Worm (Caenorhabditis elegans) whole organism, L4 larva: ENCODE measurements around the gene upp-1.
"Not testable (repeated sequence)": the region's sequence is repeated elsewhere in the genome, so short reads cannot be mapped to it uniquely, and the experiment has no call there.

Source experiments
- F26F4.8 ChIP-seq: fragments of 200-800 bp; sonication (Bioruptor generic); conservative IDR thresholded peaks from 2 replicates; pipeline ENCODE4 v1.3.6; 2022; ENCODE audit warnings: missing genetic modification characterization, missing compliant biosample characterization
- F37D6.2 ChIP-seq: sonication (generic microtip); optimal IDR thresholded peaks from 2 replicates; lab custom pipeline; 2016; ENCODE audit warnings: mild to moderate bottlenecking, missing genetic modification characterization, missing compliant biosample characterization
- T26A8.4 ChIP-seq: fragments of 200-800 bp; sonication (Bioruptor generic); IDR thresholded peaks from 2 replicates; pipeline ENCODE4 v1.3.6; 2022; ENCODE audit warnings: missing genetic modification characterization, missing compliant biosample characterization
- aha-1 ChIP-seq: fragments of 150-350 bp; peaks from one replicate; lab custom pipeline; 2014; ENCODE audit warnings: missing biosample characterization, missing genetic modification characterization
- ceh-20 ChIP-seq: fragments of 200-800 bp; sonication (Bioruptor generic); IDR thresholded peaks from 2 replicates; pipeline ENCODE4 v1.3.6; 2022; ENCODE audit warnings: missing genetic modification reagents, missing genetic modification characterization, missing compliant biosample characterization
- ces-1 ChIP-seq: fragments of 150-350 bp; sonication (generic microtip); optimal IDR thresholded peaks from 4 replicates; lab custom pipeline; 2014; ENCODE audit warnings: missing biosample characterization, missing genetic modification reagents, missing genetic modification characterization
- ctbp-1 ChIP-seq: fragments of 200-800 bp; sonication (Bioruptor generic); IDR thresholded peaks from 2 replicates; pipeline ENCODE4 v1.3.6; 2022; ENCODE audit warnings: missing genetic modification reagents, missing genetic modification characterization, missing compliant biosample characterization
- dmd-6 ChIP-seq: fragments of 200-800 bp; sonication (Bioruptor generic); IDR thresholded peaks from 2 replicates; pipeline ENCODE4 v1.3.6; 2022; ENCODE audit warnings: missing genetic modification reagents, missing genetic modification characterization, missing compliant biosample characterization
- dve-1 ChIP-seq: sonication (generic microtip); optimal IDR thresholded peaks from 2 replicates; lab custom pipeline; 2017; ENCODE audit warnings: antibody characterized with exemption, mild to moderate bottlenecking, missing genetic modification characterization, missing compliant biosample characterization; ENCODE audit not compliant: insufficient read depth
- egl-43 ChIP-seq: fragments of 200-800 bp; sonication (Bioruptor generic); IDR thresholded peaks from 2 replicates; pipeline ENCODE4 v1.3.6; 2022; ENCODE audit warnings: missing genetic modification reagents, missing genetic modification characterization, missing compliant biosample characterization
- fkh-10 ChIP-seq: fragments of 150-350 bp; optimal IDR thresholded peaks from 2 replicates; lab custom pipeline; 2014; ENCODE audit warnings: missing biosample characterization, missing genetic modification reagents, missing genetic modification characterization
- hif-1 ChIP-seq, 2 experiments: sonication (generic microtip); optimal IDR thresholded peaks; 2 replicates each; lab custom pipeline; 2016 to 2017; ENCODE audit warnings: missing compliant biosample characterization in 2 of 2, missing genetic modification characterization in 2 of 2, missing genetic modification reagents in 2 of 2, missing genotype in 2 of 2, mild to moderate bottlenecking in 1 of 2
- hlh-11 ChIP-seq: fragments of 200-800 bp; sonication (Bioruptor generic); optimal IDR thresholded peaks from 2 replicates; lab custom pipeline; 2018; ENCODE audit warnings: mild to moderate bottlenecking, missing genetic modification characterization, missing compliant biosample characterization
- hlh-30 ChIP-seq: sonication (generic microtip); optimal IDR thresholded peaks from 2 replicates; lab custom pipeline; 2017; ENCODE audit warnings: antibody characterized with exemption, mild to moderate bottlenecking, missing genetic modification characterization, missing compliant biosample characterization; ENCODE audit not compliant: insufficient read depth
- hmg-1.1 ChIP-seq: fragments of 200-800 bp; sonication (Bioruptor generic); IDR thresholded peaks from 2 replicates; pipeline ENCODE4 v1.3.6; 2022; ENCODE audit warnings: missing genetic modification reagents, missing genetic modification characterization, missing compliant biosample characterization
- lin-1 ChIP-seq: fragments of 200-800 bp; sonication (Bioruptor generic); IDR thresholded peaks from 2 replicates; pipeline ENCODE4 v1.3.6; 2022; ENCODE audit warnings: missing genetic modification reagents, missing genetic modification characterization, missing compliant biosample characterization
- lsy-2 ChIP-seq, 2 experiments: fragments of 150-350 bp in 1 of 2; sonication (generic microtip) in 1 of 2; optimal IDR thresholded peaks; 2 replicates each; lab custom pipeline; 2014 to 2017; ENCODE audit warnings: missing biosample characterization in 2 of 2, missing genetic modification characterization in 2 of 2
- nhr-28 ChIP-seq: fragments of 150-350 bp; optimal IDR thresholded peaks from 2 replicates; lab custom pipeline; 2014; ENCODE audit warnings: missing biosample characterization, missing genetic modification characterization
- pha-4 ChIP-seq, 2 experiments: fragments of 150-350 bp in 1 of 2; fragments of 200-800 bp in 1 of 2; sonication (Bioruptor generic) in 1 of 2; IDR thresholded peaks in 1 of 2; optimal IDR thresholded peaks in 1 of 2; 2 replicates each; pipeline versions ENCODE4 v1.3.6 to Lab custom; 2014 to 2022; ENCODE audit warnings: missing genetic modification characterization in 2 of 2, missing genetic modification reagents in 2 of 2, missing biosample characterization in 1 of 2, missing compliant biosample characterization in 1 of 2
- php-3 ChIP-seq: fragments of 200-800 bp; sonication (Bioruptor generic); IDR thresholded peaks from 2 replicates; pipeline ENCODE4 v1.3.6; 2022; ENCODE audit warnings: missing genetic modification reagents, missing genetic modification characterization, missing compliant biosample characterization
- set-16 ChIP-seq: fragments of 200-800 bp; sonication (Bioruptor generic); IDR thresholded peaks from 2 replicates; pipeline ENCODE4 v1.3.6; 2022; ENCODE audit warnings: missing genetic modification reagents, missing genetic modification characterization, missing compliant biosample characterization
- tra-1 ChIP-seq: fragments of 200-800 bp; sonication (Bioruptor generic); IDR thresholded peaks from 2 replicates; pipeline ENCODE4 v1.3.6; 2022; ENCODE audit warnings: missing genetic modification reagents, missing genetic modification characterization, missing compliant biosample characterization
- unc-62 ChIP-seq, 3 experiments: fragments of 150-350 bp in 1 of 3; sonication (generic microtip); optimal IDR thresholded peaks in 2 of 3; peaks in 1 of 3; 1 replicate in 1 of 3; 2 replicates in 2 of 3; lab custom pipeline; 2014 to 2017; ENCODE audit warnings: missing biosample characterization in 3 of 3, missing genetic modification characterization in 3 of 3, missing genetic modification reagents in 3 of 3, missing genotype in 1 of 3
- vab-7 ChIP-seq: fragments of 200-800 bp; sonication (Bioruptor generic); IDR thresholded peaks from 2 replicates; pipeline ENCODE4 v1.3.6; 2022; ENCODE audit warnings: missing genetic modification reagents, missing genetic modification characterization, missing compliant biosample characterization
- zip-11 ChIP-seq: fragments of 200-800 bp; sonication (Bioruptor generic); IDR thresholded peaks from 2 replicates; pipeline ENCODE4 v1.3.6; 2022; ENCODE audit warnings: missing genetic modification characterization, missing compliant biosample characterization

upp-1 gene

DNA sequence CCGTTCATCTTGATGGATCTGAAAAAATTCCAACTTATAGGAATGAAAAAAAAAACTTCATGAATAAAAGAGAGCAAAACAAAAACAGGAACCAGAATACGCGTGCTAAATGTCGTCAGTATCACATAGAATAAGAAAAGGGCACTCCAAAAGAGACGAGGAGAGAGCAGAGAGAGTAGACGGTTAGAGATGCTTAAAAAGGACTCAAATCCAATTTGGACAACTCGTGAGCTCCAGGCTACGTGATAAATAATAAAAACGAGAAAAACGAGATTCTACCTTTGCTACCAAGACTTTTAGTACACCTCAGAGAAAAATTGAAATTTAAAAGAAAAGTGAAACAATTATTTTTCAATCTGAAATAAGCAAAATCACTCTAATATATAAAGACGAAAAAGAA, at the start of gene upp-1:
Gene upp-1, minus strand, starts transcription at position 18 of the 400 bp plus-strand sequence.
- TF ChIP-seq php-3 (GFP tag; lab: Robert Waterston, UW) = no peak
- peak; percentile 100 for TF ChIP-seq aha-1
- TF ChIP-seq ces-1 (GFP tag; lab: Kevin White, UChicago) = peak; percentile 20
- TF ChIP-seq ctbp-1 (GFP tag; lab: Robert Waterston, UW) = peak; percentile 49; the same call in 1 of the 2 replicates
- peak; percentile 57 for TF ChIP-seq hlh-30 (tag; lab: Kevin White, UChicago)
- TF ChIP-seq hif-1 (tag; optimal IDR thresholded peaks at IDR 0.05; lab: Kevin White, UChicago) = peak; percentile 16 to 96
- no peak for TF ChIP-seq F37D6.2 (tag; lab: Kevin White, UChicago)
- no peak for TF ChIP-seq tra-1 (GFP tag; lab: Robert Waterston, UW)
- peak; percentile 8 for TF ChIP-seq fkh-10
- peak in 1 of 2 experiments; percentile 56 for TF ChIP-seq unc-62 (GFP tag; optimal IDR thresholded peaks at IDR 0.05 in 1 of 2; lab: Kevin White, UChicago)
- no peak for TF ChIP-seq unc-62 (tag; optimal IDR thresholded peaks at IDR 0.05; lab: Kevin White, UChicago)
- no peak for TF ChIP-seq lin-1 (GFP tag; lab: Robert Waterston, UW)
- peak in 1 of 2 experiments; percentile 45 for TF ChIP-seq lsy-2 (tag; optimal IDR thresholded peaks at IDR 0.05; lab: Kevin White, UChicago)

ce11 chrIII:7692287-7692686, 49.4 kb upstream of the upp-1 start:
- TF ChIP-seq unc-62 (GFP tag; optimal IDR thresholded peaks at IDR 0.05 in 1 of 2; lab: Kevin White, UChicago) (peak in 1 of 2 experiments; percentile 92), unc-62 (tag; optimal IDR thresholded peaks at IDR 0.05; lab: Kevin White, UChicago) (no peak), dve-1 (no peak)

ce11 chrIII:7676796-7677195, 33.9 kb upstream of the upp-1 start:
- TF ChIP-seq lin-1 (GFP tag; lab: Robert Waterston, UW) = 0 out of 2 replicates have a peak, but pooled peaks have one; percentile 10
- 0 out of 2 replicates have a peak, but pooled peaks have one; percentile 9 for TF ChIP-seq pha-4 (GFP tag; IDR thresholded peaks at IDR 0.05; lab: Robert Waterston, UW)
- not testable (repeated sequence) for TF ChIP-seq pha-4 (tag; optimal IDR thresholded peaks at IDR 0.05; lab: Kevin White, UChicago)
- peak; percentile 41; the same call in 1 of the 2 replicates for TF ChIP-seq dmd-6 (GFP tag; lab: Robert Waterston, UW)
- TF ChIP-seq hlh-30 (tag; lab: Kevin White, UChicago) = peak; percentile 13
- 0 out of 2 replicates have a peak, but pooled peaks have one; percentile 21 for TF ChIP-seq egl-43 (GFP tag; lab: Robert Waterston, UW)
- peak; percentile 56; the same call in 1 of the 2 replicates for TF ChIP-seq hmg-1.1
- peak; percentile 72 for TF ChIP-seq set-16 (GFP tag; lab: Robert Waterston, UW)
- 0 out of 2 replicates have a peak, but pooled peaks have one; percentile 11 for TF ChIP-seq ceh-20 (GFP tag; lab: Robert Waterston, UW)
- peak; percentile 62 for TF ChIP-seq php-3 (GFP tag; lab: Robert Waterston, UW)
- peak; percentile 69 for TF ChIP-seq tra-1 (GFP tag; lab: Robert Waterston, UW)
- TF ChIP-seq hlh-11 (tag; lab: Kevin White, UChicago) = peak; percentile 25
- TF ChIP-seq nhr-28 = peak; percentile 20
- peak; percentile 41; the same call in 1 of the 2 replicates for TF ChIP-seq T26A8.4 (GFP tag; lab: Robert Waterston, UW)
- TF ChIP-seq, all 104 proteins: peak for 13; not testable (repeated sequence) for 91

ce11 chrIII:7672411-7672810, 29.5 kb upstream of the upp-1 start:
- TF ChIP-seq vab-7 (GFP tag; lab: Robert Waterston, UW) = no peak
- peak; percentile 17 for TF ChIP-seq aha-1
- TF ChIP-seq F26F4.8 (GFP tag; lab: Robert Waterston, UW) = 0 out of 2 replicates have a peak, but pooled peaks have one; percentile 44
- TF ChIP-seq set-16 (GFP tag; lab: Robert Waterston, UW) = peak; percentile 83

- TF ChIP-seq egl-43 (GFP tag; lab: Robert Waterston, UW) = 0 out of 2 replicates have a peak, but pooled peaks have one; percentile 62
- TF ChIP-seq set-16 (GFP tag; lab: Robert Waterston, UW) = peak; percentile 62; the same call in 1 of the 2 replicates
Observed at ce11 chrIII:7670399-7670798, 27.5 kb upstream of the upp-1 start.

DNA sequence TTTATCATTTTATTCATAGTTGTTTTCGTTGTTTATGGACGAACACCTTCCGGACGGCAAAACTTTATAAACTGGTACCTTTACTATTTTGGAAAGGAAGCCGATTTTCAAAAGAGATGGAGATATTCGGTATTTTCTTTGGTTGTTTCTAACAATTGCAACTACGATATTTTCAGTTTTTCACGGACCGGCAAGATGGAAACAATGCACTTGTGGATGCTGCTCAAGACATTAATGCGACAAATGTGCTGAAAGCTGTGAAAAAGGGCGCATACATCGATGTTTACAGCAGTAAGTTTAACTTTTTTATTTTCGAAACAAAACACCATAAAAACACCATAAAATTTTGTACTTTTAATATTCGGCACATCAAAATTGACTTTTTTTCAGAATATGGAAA, 23.0 kb upstream of the upp-1 start:
- TF ChIP-seq zip-11 (GFP tag; lab: Robert Waterston, UW) (no peak), aha-1 (peak; percentile 57), unc-62 (GFP tag; optimal IDR thresholded peaks at IDR 0.05 in 1 of 2; lab: Kevin White, UChicago) (peak in 1 of 2 experiments; percentile 93), unc-62 (tag; optimal IDR thresholded peaks at IDR 0.05; lab: Kevin White, UChicago) (no peak)
- TF ChIP-seq, all 104 proteins: peak for 2
